Fruit fly (Drosophila melanogaster): ENCODE measurements around the gene Cyp4ac3.

Cyp4ac3 gene

dm6 chr2L:5268198-5268597, at the start of gene Cyp4ac3:
Gene Cyp4ac3 (plus strand): TSS chr2L:5268498.
- TF ChIP-seq CG12768 (GFP tag; optimal IDR thresholded peaks at IDR 0.05) (peak; percentile 50), CG14711 (tag; optimal IDR thresholded peaks at IDR 0.05) (no peak)

- peak; percentile 18 for TF ChIP-seq CG11617 (GFP tag; optimal IDR thresholded peaks at IDR 0.05)
- no peak for TF ChIP-seq CG7101 (tag; optimal IDR thresholded peaks at IDR 0.05)
- TF ChIP-seq cnc (optimal IDR thresholded peaks at IDR 0.05): no peak
- no peak for TF ChIP-seq pad (GFP tag; optimal IDR thresholded peaks at IDR 0.05)
- TF ChIP-seq Mnt (GFP tag; optimal IDR thresholded peaks at IDR 0.05): peak; percentile 11
- TF ChIP-seq toe (GFP tag; optimal IDR thresholded peaks at IDR 0.05): peak; percentile 3
These were observed 45.0 kb upstream of the Cyp4ac3 start for dm6 chr2L:5223317-5223716.

dm6 chr2L:5224724-5225319, 43.5 kb upstream of the Cyp4ac3 start:
- no peak for TF ChIP-seq cic (GFP tag; optimal IDR thresholded peaks at IDR 0.05)
- TF ChIP-seq kay (GFP tag; ENCODE audit: borderline replicate concordance): peak; percentile 89
- no peak for TF ChIP-seq Clk (GFP tag; optimal IDR thresholded peaks at IDR 0.05)
- TF ChIP-seq bab1 (GFP tag; optimal IDR thresholded peaks at IDR 0.05): no peak
- peak; percentile 18 for TF ChIP-seq CG7045 (GFP tag; optimal IDR thresholded peaks at IDR 0.05)
- no peak for TF ChIP-seq Crg-1 (GFP tag; optimal IDR thresholded peaks at IDR 0.05)
- peak; percentile 19 for TF ChIP-seq CG33017 (tag; optimal IDR thresholded peaks at IDR 0.05)

dm6 chr2L:5225547-5226213, 42.6 kb upstream of the Cyp4ac3 start:
- TF ChIP-seq CG7101 (tag; optimal IDR thresholded peaks at IDR 0.05): no peak
- no peak for TF ChIP-seq Mnt (GFP tag; optimal IDR thresholded peaks at IDR 0.05)
- no peak for TF ChIP-seq CG11617 (GFP tag; optimal IDR thresholded peaks at IDR 0.05)
- no peak for TF ChIP-seq cnc (optimal IDR thresholded peaks at IDR 0.05)
- TF ChIP-seq CG1620 (GFP tag; optimal IDR thresholded peaks at IDR 0.05): no peak

dm6 chr2L:5226891-5227554, 41.3 kb upstream of the Cyp4ac3 start:
- no peak for TF ChIP-seq toe (GFP tag; optimal IDR thresholded peaks at IDR 0.05)
- TF ChIP-seq Mnt (GFP tag; optimal IDR thresholded peaks at IDR 0.05): no peak
- no peak for TF ChIP-seq cic (GFP tag; optimal IDR thresholded peaks at IDR 0.05)
- no peak for TF ChIP-seq CG1620 (GFP tag; optimal IDR thresholded peaks at IDR 0.05)
- no peak for TF ChIP-seq bab1 (GFP tag; optimal IDR thresholded peaks at IDR 0.05)
- TF ChIP-seq Clk (GFP tag; optimal IDR thresholded peaks at IDR 0.05): no peak
- no peak for TF ChIP-seq CG12768 (GFP tag; optimal IDR thresholded peaks at IDR 0.05)

- TF ChIP-seq CG7101 (tag; optimal IDR thresholded peaks at IDR 0.05): no peak
- TF ChIP-seq cic (GFP tag; optimal IDR thresholded peaks at IDR 0.05): no peak
- TF ChIP-seq bab1 (GFP tag; optimal IDR thresholded peaks at IDR 0.05): no peak
- TF ChIP-seq CG14711 (tag; optimal IDR thresholded peaks at IDR 0.05): no peak
- TF ChIP-seq Clk (GFP tag; optimal IDR thresholded peaks at IDR 0.05): no peak
- no peak for TF ChIP-seq tj (GFP tag; optimal IDR thresholded peaks at IDR 0.05)
- no peak for TF ChIP-seq Crg-1 (GFP tag; optimal IDR thresholded peaks at IDR 0.05)
These were observed 39.7 kb upstream of the Cyp4ac3 start for dm6 chr2L:5228581-5229077.

dm6 chr2L:5229239-5229638, 39.1 kb upstream of the Cyp4ac3 start:
- TF ChIP-seq toe (GFP tag; optimal IDR thresholded peaks at IDR 0.05) (no peak), CG12768 (GFP tag; optimal IDR thresholded peaks at IDR 0.05) (no peak), cnc (optimal IDR thresholded peaks at IDR 0.05) (no peak), Mnt (GFP tag; optimal IDR thresholded peaks at IDR 0.05) (no peak), CG7101 (tag; optimal IDR thresholded peaks at IDR 0.05) (no peak), ovo (GFP tag; optimal IDR thresholded peaks at IDR 0.05) (no peak), kay (GFP tag; ENCODE audit: borderline replicate concordance) (no peak), Clk (GFP tag; optimal IDR thresholded peaks at IDR 0.05) (no peak), CG11617 (GFP tag; optimal IDR thresholded peaks at IDR 0.05) (no peak), CG14711 (tag; optimal IDR thresholded peaks at IDR 0.05) (no peak), Hr96 (GFP tag; optimal IDR thresholded peaks at IDR 0.05) (no peak), pad (GFP tag; optimal IDR thresholded peaks at IDR 0.05) (no peak), tj (GFP tag; optimal IDR thresholded peaks at IDR 0.05) (no peak), CG33017 (tag; optimal IDR thresholded peaks at IDR 0.05) (no peak), Crg-1 (GFP tag; optimal IDR thresholded peaks at IDR 0.05) (no peak), CG5204 (GFP tag; optimal IDR thresholded peaks at IDR 0.05) (no peak), cic (GFP tag; optimal IDR thresholded peaks at IDR 0.05) (no peak), bab1 (GFP tag; optimal IDR thresholded peaks at IDR 0.05) (no peak), CG7045 (GFP tag; optimal IDR thresholded peaks at IDR 0.05) (no peak)

Data from whole organism, adult.